Worm (Caenorhabditis elegans): ENCODE data around the gene VZK822L.2.

- TF ChIP-seq egl-27 (tag; optimal IDR thresholded peaks at IDR 0.05), result no peak
- TF ChIP-seq mep-1 (tag; optimal IDR thresholded peaks at IDR 0.05), result no peak
- TF ChIP-seq snpc-4 (tag; optimal IDR thresholded peaks at IDR 0.05), result no peak
Observed at ce11 chrIV:11937087-11937486, 25.3 kb downstream of the VZK822L.2 start, which contains the start of gene slc-5A12.
